Fruit fly (Drosophila melanogaster) whole organism: Measurements from ENCODE around the gene endos.

Experiments
- CG8478 ChIP-seq: fragments of >200 bp; optimal IDR thresholded peaks from 2 replicates; lab custom pipeline; 2018; ENCODE audit warnings: inconsistent platforms
- Dll ChIP-seq: fragments of >200 bp; optimal IDR thresholded peaks from 2 replicates; lab custom pipeline; 2017
- psq ChIP-seq: fragments of >200 bp; optimal IDR thresholded peaks from 2 replicates; lab custom pipeline; 2017
- usp ChIP-seq: fragments of >200 bp; optimal IDR thresholded peaks from 2 replicates; lab custom pipeline; 2017; ENCODE audit warnings: missing biosample characterization, missing genetic modification characterization, mixed read lengths

dm6 chr3L:13986330-13986729 is 45.2 kb downstream of the endos start, which contains the start of gene CG17362:
- TF ChIP-seq usp (no peak), psq (no peak), Dll (lab: Kevin White, UChicago) (no peak), CG8478 (lab: Kevin White, UChicago) (no peak)
